Fruit fly (Drosophila melanogaster): ENCODE data around the gene scpr-C.

DNA sequence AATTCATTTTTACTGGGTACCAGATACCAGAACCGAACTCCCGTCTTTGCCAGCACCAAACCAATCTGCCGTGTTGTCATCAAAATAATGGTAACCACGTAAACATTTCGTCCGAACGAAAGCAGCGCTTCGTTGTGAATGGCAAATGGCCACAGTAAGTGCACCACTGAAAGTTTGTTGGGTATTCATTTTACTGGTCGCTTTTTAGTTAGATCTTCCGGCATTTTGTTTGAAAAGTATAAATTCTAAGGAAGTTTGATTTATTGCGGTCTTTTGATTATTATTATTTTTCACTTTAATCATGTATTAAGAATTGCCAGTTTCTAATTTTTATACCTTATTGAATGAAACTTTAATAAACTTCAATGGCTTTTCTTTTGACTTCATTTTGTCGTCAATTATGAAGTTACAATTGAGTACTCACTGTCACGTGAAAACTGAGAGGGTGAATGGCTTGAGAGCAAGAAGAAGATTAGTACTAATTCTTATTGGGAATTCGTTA, 10.8 kb upstream of the scpr-C start, which contains the start of gene ZnT86D:
- no peak for TF ChIP-seq CTCF (optimal IDR thresholded peaks at IDR 0.05)
- TF ChIP-seq CG8478 (optimal IDR thresholded peaks at IDR 0.05) = no peak
